Fruit fly (Drosophila melanogaster) whole organism, prepupa: ENCODE results near the gene CG9733.

Experiments
- Blimp-1 ChIP-seq: fragments of 200-800 bp; sonication (Bioruptor generic); optimal IDR thresholded peaks from 3 replicates; lab custom pipeline; 2017; ENCODE audit warnings: missing biosample characterization, missing genetic modification characterization, mild to moderate bottlenecking, moderate library complexity, missing genetic modification reagents
- CG10631 ChIP-seq: fragments of 200-800 bp; sonication (Bioruptor generic); optimal IDR thresholded peaks from 2 replicates; lab custom pipeline; 2016; ENCODE audit warnings: missing biosample characterization, missing genetic modification characterization
- CG10669 ChIP-seq: fragments of 200-800 bp; sonication (Bioruptor generic); optimal IDR thresholded peaks from 3 replicates; lab custom pipeline; 2018; ENCODE audit warnings: missing biosample characterization, mild to moderate bottlenecking, missing genetic modification characterization, moderate library complexity
- CG11762 ChIP-seq: fragments of 200-800 bp; sonication (Bioruptor generic); optimal IDR thresholded peaks from 3 replicates; lab custom pipeline; 2016; ENCODE audit warnings: missing biosample characterization, missing genetic modification characterization; ENCODE audit not compliant: insufficient read depth
- CG15336 ChIP-seq: fragments of 200-800 bp; sonication (Bioruptor generic); IDR thresholded peaks from 2 replicates; pipeline ENCODE4 v1.3.6; 2022; ENCODE audit warnings: missing biosample characterization, missing genetic modification characterization
- CG1621 ChIP-seq: fragments of 200-800 bp; sonication (Bioruptor generic); optimal IDR thresholded peaks from 3 replicates; lab custom pipeline; 2018; ENCODE audit warnings: missing biosample characterization, mild to moderate bottlenecking, missing genetic modification characterization
- CG16779 ChIP-seq: fragments of 200-800 bp; sonication (Bioruptor generic); optimal IDR thresholded peaks from 3 replicates; lab custom pipeline; 2017; ENCODE audit warnings: missing biosample characterization, mild to moderate bottlenecking, missing genetic modification characterization
- CG31627 ChIP-seq: fragments of 200-800 bp; sonication (Bioruptor generic); optimal IDR thresholded peaks from 3 replicates; lab custom pipeline; 2016; ENCODE audit warnings: missing biosample characterization, missing genetic modification characterization
- CG32006 ChIP-seq: fragments of 200-800 bp; sonication (Bioruptor generic); optimal IDR thresholded peaks from 3 replicates; lab custom pipeline; 2017; ENCODE audit warnings: missing biosample characterization, mild to moderate bottlenecking, missing genetic modification characterization
- CG34406 ChIP-seq: fragments of 200-800 bp; sonication (Bioruptor generic); optimal IDR thresholded peaks from 3 replicates; lab custom pipeline; 2016; ENCODE audit warnings: missing biosample characterization, missing genetic modification characterization
- CG3919 ChIP-seq: fragments of 200-800 bp; sonication (Bioruptor generic); optimal IDR thresholded peaks from 3 replicates; lab custom pipeline; 2016; ENCODE audit warnings: missing biosample characterization, missing genetic modification characterization
- CG4318 ChIP-seq: fragments of 200-800 bp; sonication (Bioruptor generic); optimal IDR thresholded peaks from 3 replicates; lab custom pipeline; 2017; ENCODE audit warnings: missing biosample characterization, mild to moderate bottlenecking, missing genetic modification characterization
- CG6163 ChIP-seq: fragments of 200-800 bp; sonication (Bioruptor generic); IDR thresholded peaks from 3 replicates; pipeline ENCODE4 v1.3.6; 2022; ENCODE audit warnings: missing biosample characterization, missing genetic modification characterization
- CG6276 ChIP-seq: fragments of 200-800 bp; sonication (Bioruptor generic); optimal IDR thresholded peaks from 2 replicates; lab custom pipeline; 2017; ENCODE audit warnings: missing biosample characterization, mild to moderate bottlenecking, missing genetic modification characterization
- CG6792 ChIP-seq: fragments of 200-800 bp; sonication (Bioruptor generic); optimal IDR thresholded peaks from 3 replicates; lab custom pipeline; 2016; ENCODE audit warnings: missing biosample characterization, missing genetic modification characterization
- CG6808 ChIP-seq: fragments of 200-800 bp; sonication (Bioruptor generic); optimal IDR thresholded peaks from 3 replicates; lab custom pipeline; 2017; ENCODE audit warnings: missing biosample characterization, missing genetic modification characterization, mild to moderate bottlenecking, moderate library complexity, missing genetic modification reagents
- CG6854 ChIP-seq: fragments of 200-800 bp; sonication (Bioruptor generic); optimal IDR thresholded peaks from 2 replicates; lab custom pipeline; 2017; ENCODE audit warnings: missing biosample characterization, mild to moderate bottlenecking, missing genetic modification characterization
- CG7368 ChIP-seq: fragments of 200-800 bp; sonication (Bioruptor generic); optimal IDR thresholded peaks from 3 replicates; lab custom pipeline; 2016; ENCODE audit warnings: missing biosample characterization, missing genetic modification characterization
- CG8119 ChIP-seq: fragments of 200-800 bp; sonication (Bioruptor generic); IDR thresholded peaks from 3 replicates; pipeline ENCODE4 v1.3.6; 2022; ENCODE audit warnings: missing biosample characterization, missing genetic modification characterization
- CG8319 ChIP-seq: fragments of 200-800 bp; sonication (Bioruptor generic); optimal IDR thresholded peaks from 3 replicates; lab custom pipeline; 2016; ENCODE audit warnings: missing biosample characterization, missing genetic modification characterization
- CG8632 ChIP-seq: fragments of 200-800 bp; sonication (Bioruptor generic); optimal IDR thresholded peaks from 3 replicates; lab custom pipeline; 2016; ENCODE audit warnings: missing biosample characterization, missing genetic modification characterization
- Eip75B ChIP-seq: fragments of 200-800 bp; sonication (Bioruptor generic); optimal IDR thresholded peaks from 3 replicates; lab custom pipeline; 2016; ENCODE audit warnings: missing biosample characterization, missing genetic modification characterization
- Eip78C ChIP-seq: fragments of 200-800 bp; sonication (Bioruptor generic); peaks from one replicate; lab custom pipeline; 2016; ENCODE audit warnings: missing biosample characterization, missing genetic modification characterization
- Eip93F ChIP-seq: fragments of 200-800 bp; sonication (Bioruptor generic); optimal IDR thresholded peaks from 2 replicates; lab custom pipeline; 2016; ENCODE audit warnings: missing biosample characterization, mild to moderate bottlenecking, missing genetic modification characterization
- Ets21C ChIP-seq: fragments of 200-800 bp; sonication (Bioruptor generic); optimal IDR thresholded peaks from 3 replicates; lab custom pipeline; 2016; ENCODE audit warnings: missing biosample characterization, missing genetic modification characterization
- Ets96B ChIP-seq: fragments of 200-800 bp; optimal IDR thresholded peaks from 2 replicates; lab custom pipeline; 2019; ENCODE audit warnings: missing biosample characterization, mild to moderate bottlenecking, missing genetic modification characterization, moderate library complexity
- Gug ChIP-seq: fragments of 200-800 bp; sonication (Bioruptor generic); IDR thresholded peaks from 2 replicates; pipeline ENCODE4 v1.3.6; 2022; ENCODE audit warnings: missing biosample characterization, missing genetic modification characterization
- Hr38 ChIP-seq: sonication (Bioruptor generic); optimal IDR thresholded peaks from 2 replicates; lab custom pipeline; 2016; ENCODE audit warnings: missing biosample characterization, missing genetic modification characterization
- Hr39 ChIP-seq: fragments of 200-800 bp; sonication (Bioruptor generic); optimal IDR thresholded peaks from 2 replicates; lab custom pipeline; 2016; ENCODE audit warnings: missing biosample characterization, missing genetic modification characterization
- Hr4 ChIP-seq: fragments of 200-800 bp; sonication (Bioruptor generic); optimal IDR thresholded peaks from 3 replicates; lab custom pipeline; 2016; ENCODE audit warnings: missing biosample characterization, missing genetic modification characterization
- Smox ChIP-seq: fragments of 200-800 bp; sonication (Bioruptor generic); optimal IDR thresholded peaks from 3 replicates; lab custom pipeline; 2016; ENCODE audit warnings: missing biosample characterization, missing genetic modification characterization
- Sox102F ChIP-seq: fragments of 200-800 bp; sonication (Bioruptor generic); optimal IDR thresholded peaks from 2 replicates; lab custom pipeline; 2016; ENCODE audit warnings: missing biosample characterization, mild to moderate bottlenecking, missing genetic modification characterization
- Sox14 ChIP-seq: fragments of 200-800 bp; sonication (Bioruptor generic); optimal IDR thresholded peaks from 3 replicates; lab custom pipeline; 2016; ENCODE audit warnings: missing biosample characterization, missing genetic modification characterization
- Sox15 ChIP-seq: fragments of 200-800 bp; sonication (Bioruptor generic); optimal IDR thresholded peaks from 3 replicates; lab custom pipeline; 2016; ENCODE audit warnings: missing biosample characterization, missing genetic modification characterization
- achi ChIP-seq: fragments of 200-800 bp; sonication (Bioruptor generic); optimal IDR thresholded peaks from 3 replicates; lab custom pipeline; 2016; ENCODE audit warnings: missing biosample characterization, missing genetic modification characterization
- acj6 ChIP-seq: fragments of 200-800 bp; sonication (Bioruptor generic); optimal IDR thresholded peaks from 3 replicates; lab custom pipeline; 2016; ENCODE audit warnings: missing biosample characterization, missing genetic modification characterization
- cyc ChIP-seq: fragments of 200-800 bp; sonication (Bioruptor generic); optimal IDR thresholded peaks from 3 replicates; lab custom pipeline; 2016; ENCODE audit warnings: missing biosample characterization, missing genetic modification characterization
- dac ChIP-seq: fragments of 200-800 bp; sonication (Bioruptor generic); optimal IDR thresholded peaks from 2 replicates; lab custom pipeline; 2017; ENCODE audit warnings: missing biosample characterization, mild to moderate bottlenecking, missing genetic modification characterization
- dsx ChIP-seq: fragments of 200-800 bp; optimal IDR thresholded peaks from 3 replicates; lab custom pipeline; 2019; ENCODE audit warnings: missing biosample characterization, mild to moderate bottlenecking, missing genetic modification characterization, moderate library complexity; ENCODE audit not compliant: poor library complexity, severe bottlenecking
- esn ChIP-seq: fragments of 200-800 bp; sonication (Bioruptor generic); optimal IDR thresholded peaks from 2 replicates; lab custom pipeline; 2016; ENCODE audit warnings: missing biosample characterization, mild to moderate bottlenecking, missing genetic modification characterization, moderate library complexity
- fd59A ChIP-seq: fragments of 200-800 bp; sonication (Bioruptor generic); optimal IDR thresholded peaks from 2 replicates; lab custom pipeline; 2017; ENCODE audit warnings: missing biosample characterization, mild to moderate bottlenecking, missing genetic modification characterization, missing genetic modification reagents
- lz ChIP-seq: fragments of 200-800 bp; sonication (Bioruptor generic); optimal IDR thresholded peaks from 3 replicates; lab custom pipeline; 2016; ENCODE audit warnings: missing biosample characterization, missing genetic modification characterization
- net ChIP-seq: fragments of 200-800 bp; sonication (Bioruptor generic); optimal IDR thresholded peaks from 3 replicates; lab custom pipeline; 2016; ENCODE audit warnings: missing biosample characterization, missing genetic modification characterization
- pdm3 ChIP-seq: fragments of 200-800 bp; sonication (Bioruptor generic); optimal IDR thresholded peaks from 3 replicates; lab custom pipeline; 2016; ENCODE audit warnings: missing biosample characterization, missing genetic modification characterization
- salr ChIP-seq, 2 experiments: fragments of 200-800 bp; sonication (Bioruptor generic); optimal IDR thresholded peaks; 3 replicates each; lab custom pipeline; 2016 to 2018; ENCODE audit warnings: missing biosample characterization in 2 of 2, missing genetic modification characterization in 2 of 2, mild to moderate bottlenecking in 1 of 2
- spab ChIP-seq: fragments of 200-800 bp; sonication (Bioruptor generic); optimal IDR thresholded peaks from 2 replicates; lab custom pipeline; 2017; ENCODE audit warnings: missing biosample characterization, mild to moderate bottlenecking, missing genetic modification characterization, missing genetic modification reagents
- ss ChIP-seq, 2 experiments: fragments of 200-800 bp; sonication (Bioruptor generic); optimal IDR thresholded peaks; 2 replicates in 1 of 2; 3 replicates in 1 of 2; lab custom pipeline; 2017 to 2018; ENCODE audit warnings: mild to moderate bottlenecking in 2 of 2, missing biosample characterization in 2 of 2, missing genetic modification characterization in 2 of 2, moderate library complexity in 1 of 2
- svp ChIP-seq: fragments of 200-800 bp; sonication (Bioruptor generic); peaks from one replicate; lab custom pipeline; 2016; ENCODE audit warnings: missing biosample characterization, missing genetic modification characterization
- topi ChIP-seq: fragments of 200-800 bp; sonication (Bioruptor generic); optimal IDR thresholded peaks from 3 replicates; lab custom pipeline; 2016; ENCODE audit warnings: missing biosample characterization, missing genetic modification characterization
- vri ChIP-seq: fragments of 200-800 bp; sonication (Bioruptor generic); optimal IDR thresholded peaks from 3 replicates; lab custom pipeline; 2016; ENCODE audit warnings: missing biosample characterization, mild to moderate bottlenecking, missing genetic modification characterization

CG9733 gene

DNA sequence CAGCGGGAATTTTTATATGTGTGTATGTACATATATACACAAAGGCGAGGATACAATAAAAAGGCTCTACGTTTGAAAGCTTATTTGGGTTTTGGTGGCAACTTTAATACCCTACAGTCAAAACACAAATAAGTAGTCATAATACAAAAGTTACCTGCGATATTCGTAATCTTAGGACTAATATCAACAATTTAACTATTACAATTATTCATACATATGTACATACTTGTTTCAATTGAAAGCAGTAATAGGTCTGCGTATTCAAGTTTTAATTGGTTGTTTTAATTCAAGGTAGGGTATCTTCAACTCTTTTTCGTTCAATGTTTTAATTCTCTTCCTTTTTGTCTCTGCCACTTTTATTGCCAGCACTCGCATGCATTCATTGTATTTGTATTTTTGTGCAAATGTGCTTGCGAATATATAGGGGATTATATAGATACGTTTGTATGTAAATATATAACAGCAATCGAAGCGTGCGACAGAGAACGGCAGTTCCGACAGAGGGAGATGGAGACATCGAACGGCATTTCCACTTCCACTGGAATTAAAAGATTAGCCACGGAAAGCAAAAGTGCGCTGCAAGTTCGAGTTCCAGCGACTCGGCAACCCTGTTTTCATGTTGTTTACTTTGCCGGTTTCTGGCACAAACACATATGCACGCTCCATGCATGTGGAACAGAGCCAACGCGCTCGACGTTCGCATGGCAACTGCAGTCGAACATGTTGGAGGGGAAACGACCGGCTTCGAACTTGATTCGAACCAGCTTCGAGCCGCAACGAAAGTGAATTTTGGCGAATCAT is 30.2 kb upstream of the CG9733 start:
- TF ChIP-seq topi = peak; percentile 91
- TF ChIP-seq Sox15 (GFP tag; lab: Kevin White, UChicago) = peak; percentile 63
- TF ChIP-seq CG8319 (GFP tag; lab: Kevin White, UChicago) = peak; percentile 5
- peak; percentile 33 for TF ChIP-seq CG7368 (GFP tag; lab: Kevin White, UChicago)
- TF ChIP-seq Ets21C (GFP tag; lab: Kevin White, UChicago) = peak; percentile 76
- TF ChIP-seq vri (GFP tag; lab: Kevin White, UChicago) = peak; percentile 74
- TF ChIP-seq Hr38 = no peak
- TF ChIP-seq net (GFP tag; lab: Kevin White, UChicago) = peak; percentile 66
- peak; percentile 96 for TF ChIP-seq Eip78C (GFP tag; lab: Kevin White, UChicago)
- TF ChIP-seq lz (GFP tag; lab: Kevin White, UChicago) = peak; percentile 90
- peak; percentile 81 for TF ChIP-seq acj6 (GFP tag; lab: Kevin White, UChicago)
- TF ChIP-seq esn (GFP tag; lab: Kevin White, UChicago) = peak; percentile 94
- TF ChIP-seq dac (GFP tag; lab: Kevin White, UChicago) = peak; percentile 46
- TF ChIP-seq CG8119 = peak; percentile 55; the same call in 1 of the 3 replicates
- peak; percentile 98 for TF ChIP-seq Blimp-1
- peak; percentile 87 for TF ChIP-seq Hr39 (GFP tag; lab: Kevin White, UChicago)
- TF ChIP-seq cyc = peak; percentile 80
- TF ChIP-seq Sox102F (GFP tag; lab: Kevin White, UChicago) = peak; percentile 89
- peak; percentile 89 for TF ChIP-seq Eip75B (GFP tag; lab: Kevin White, UChicago)
- peak; percentile 90 for TF ChIP-seq Ets96B (tag; lab: Kevin White, UChicago)
- TF ChIP-seq Smox (GFP tag; lab: Kevin White, UChicago) = peak; percentile 90
- peak; percentile 74 for TF ChIP-seq achi (GFP tag; lab: Kevin White, UChicago)
- TF ChIP-seq Hr4 (GFP tag; lab: Kevin White, UChicago) = peak; percentile 65
- TF ChIP-seq pdm3 (GFP tag; lab: Kevin White, UChicago) = peak; percentile 70
- peak; percentile 78 for TF ChIP-seq CG3919 (GFP tag; lab: Kevin White, UChicago)
- peak; percentile 87 for TF ChIP-seq CG6808 (GFP tag; lab: Kevin White, UChicago)
- TF ChIP-seq ss (GFP tag; optimal IDR thresholded peaks at IDR 0.05; lab: Kevin White, UChicago) = peak; percentile 86 to 89
- TF ChIP-seq svp = peak; percentile 95
- peak; percentile 76 for TF ChIP-seq CG1621 (tag; lab: Kevin White, UChicago)
- peak; percentile 86 for TF ChIP-seq Sox14
- TF ChIP-seq CG10669 (GFP tag; lab: Kevin White, UChicago) = peak; percentile 89
- peak; percentile 61 for TF ChIP-seq CG16779
- TF ChIP-seq CG15336 (GFP tag; lab: Robert Waterston, UW) = peak; percentile 47; the same call in 1 of the 2 replicates
- TF ChIP-seq Gug (GFP tag; lab: Robert Waterston, UW) = peak; percentile 46; the same call in 1 of the 2 replicates
- peak; percentile 50 to 64 for TF ChIP-seq salr (GFP tag; optimal IDR thresholded peaks at IDR 0.05; lab: Kevin White, UChicago)
- peak; percentile 64 for TF ChIP-seq CG8632 (GFP tag; lab: Kevin White, UChicago)
- peak; percentile 91 for TF ChIP-seq dsx (GFP tag; lab: Kevin White, UChicago)
- TF ChIP-seq CG6276 = peak; percentile 61
- TF ChIP-seq CG32006 (GFP tag; lab: Kevin White, UChicago) = peak; percentile 62
- TF ChIP-seq CG31627 (GFP tag; lab: Kevin White, UChicago) = peak; percentile 84
- TF ChIP-seq CG6792 (GFP tag; lab: Kevin White, UChicago) = peak; percentile 75
- TF ChIP-seq CG4318 = no peak
- peak; percentile 79 for TF ChIP-seq CG6163 (GFP tag; lab: Robert Waterston, UW)
- TF ChIP-seq CG10631 = peak; percentile 75
- TF ChIP-seq CG11762 (GFP tag; lab: Kevin White, UChicago) = peak; percentile 49
- peak; percentile 78 for TF ChIP-seq CG34406 (GFP tag; lab: Kevin White, UChicago)
- TF ChIP-seq fd59A (GFP tag; lab: Kevin White, UChicago) = peak; percentile 84
- peak; percentile 42 for TF ChIP-seq Eip93F (GFP tag; lab: Kevin White, UChicago)
- peak; percentile 86 for TF ChIP-seq spab (GFP tag; lab: Kevin White, UChicago)
- peak; percentile 51 for TF ChIP-seq CG6854 (GFP tag; lab: Kevin White, UChicago)
